Fruit fly (Drosophila melanogaster): ENCODE data around the gene CG42750.
A peak's percentile ranks its signal among the peaks of the same experiment; 100 is the strongest.

CG42750 gene

dm6 chr2L:18287171-18287570, 11.6 kb upstream of the CG42750 start (continued):
- TF ChIP-seq CG10543 (GFP tag; optimal IDR thresholded peaks at IDR 0.05), result no peak
- no peak for TF ChIP-seq Lhr (GFP tag; optimal IDR thresholded peaks at IDR 0.05)
- TF ChIP-seq cad (GFP tag; optimal IDR thresholded peaks at IDR 0.05), result no peak
- TF ChIP-seq crc (GFP tag; optimal IDR thresholded peaks at IDR 0.05), result no peak
- TF ChIP-seq Chrac-16 (GFP tag; optimal IDR thresholded peaks at IDR 0.05), result no peak
- peak; percentile 50 for TF ChIP-seq zen (tag; optimal IDR thresholded peaks at IDR 0.05)
- TF ChIP-seq eyg (GFP tag; optimal IDR thresholded peaks at IDR 0.05), result no peak
- TF ChIP-seq dmrt11E (tag; optimal IDR thresholded peaks at IDR 0.05), result peak; percentile 16
- TF ChIP-seq dmrt99B (tag; optimal IDR thresholded peaks at IDR 0.05), result peak; percentile 24
- peak; percentile 40; the same call in 1 of the 2 replicates for TF ChIP-seq CG4404 (GFP tag; IDR thresholded peaks at IDR 0.05)
- TF ChIP-seq Jarid2 (GFP tag; optimal IDR thresholded peaks at IDR 0.05), result no peak

DNA sequence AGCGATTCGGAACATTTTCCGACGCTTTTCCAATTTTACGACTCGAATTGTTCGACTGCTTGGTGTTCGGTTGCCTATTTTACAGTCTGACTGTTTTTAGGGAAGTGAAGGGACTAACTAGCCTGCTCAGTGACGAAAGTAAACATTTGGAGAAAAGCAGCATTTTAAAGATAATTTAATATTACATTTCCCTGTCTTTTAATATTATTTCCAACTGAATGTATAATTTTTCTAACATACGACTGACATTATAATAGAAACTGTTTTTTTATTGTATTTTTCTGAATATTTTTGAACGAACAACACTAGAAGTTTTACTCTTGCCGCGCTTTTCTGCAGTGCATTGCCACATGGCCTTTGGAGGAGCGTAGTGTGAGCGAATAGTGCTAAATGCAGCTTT, 10.1 kb upstream of the CG42750 start, which contains the start of gene CG31787:
CG31787 (minus strand) TSS at position 101 of the 400 bp plus-strand sequence.
- TF ChIP-seq CG2712 (tag; optimal IDR thresholded peaks at IDR 0.05) (no peak), chif (GFP tag; optimal IDR thresholded peaks at IDR 0.05) (no peak), CG32532 (GFP tag; IDR thresholded peaks at IDR 0.05) (no peak), ems (GFP tag; optimal IDR thresholded peaks at IDR 0.05) (no peak)

- TF ChIP-seq Ets65A (GFP tag), result peak; percentile 94
- TF ChIP-seq CG3281 (GFP tag; optimal IDR thresholded peaks at IDR 0.05), result no peak
- TF ChIP-seq CG11456 (GFP tag; IDR thresholded peaks at IDR 0.05), result peak; percentile 23; the same call in 1 of the 3 replicates
- no peak for TF ChIP-seq dysf (GFP tag; IDR thresholded peaks at IDR 0.05)
- no peak for TF ChIP-seq eve (GFP tag; optimal IDR thresholded peaks at IDR 0.05)
- TF ChIP-seq CG11093 (GFP tag; IDR thresholded peaks at IDR 0.05), result 0 out of 3 replicates have a peak, but pooled peaks have one; percentile 11
- TF ChIP-seq hb (GFP tag; IDR thresholded peaks at IDR 0.05; ENCODE audit: partially characterized antibody), result no peak
- TF ChIP-seq CTCF (GFP tag; optimal IDR thresholded peaks at IDR 0.05), result peak; percentile 69
- TF ChIP-seq CG15011 (GFP tag; optimal IDR thresholded peaks at IDR 0.05), result no peak
- TF ChIP-seq gt (GFP tag; IDR thresholded peaks at IDR 0.05), result no peak
Measured at dm6 chr2L:18284150-18284842, 8.7 kb upstream of the CG42750 start.

dm6 chr2L:18267815-18268214, 7.8 kb downstream of the CG42750 start:
- TF ChIP-seq CG6854 (GFP tag; optimal IDR thresholded peaks at IDR 0.05) (no peak), Jarid2 (GFP tag; optimal IDR thresholded peaks at IDR 0.05) (no peak), CG10274 (GFP tag; optimal IDR thresholded peaks at IDR 0.05) (no peak), CG4282 (GFP tag; optimal IDR thresholded peaks at IDR 0.05) (no peak), CG42726 (GFP tag; IDR thresholded peaks at IDR 0.05; ENCODE audit: partially characterized antibody) (no peak), Ssrp (tag; optimal IDR thresholded peaks at IDR 0.05) (no peak), CG1602 (GFP tag; optimal IDR thresholded peaks at IDR 0.05) (no peak), chn (GFP tag; optimal IDR thresholded peaks at IDR 0.05) (no peak), pzg (GFP tag; optimal IDR thresholded peaks at IDR 0.05) (no peak), Adf1 (GFP tag; IDR thresholded peaks at IDR 0.05) (no peak), CG8478 (optimal IDR thresholded peaks at IDR 0.05) (no peak), CG2678 (tag; optimal IDR thresholded peaks at IDR 0.05) (peak; percentile 48), mam (GFP tag; optimal IDR thresholded peaks at IDR 0.05) (no peak), CG7928 (GFP tag; optimal IDR thresholded peaks at IDR 0.05) (no peak), CG10654 (GFP tag; optimal IDR thresholded peaks at IDR 0.05) (no peak), Bteb2 (GFP tag; optimal IDR thresholded peaks at IDR 0.05) (no peak), cg (GFP tag; optimal IDR thresholded peaks at IDR 0.05) (no peak), CG1792 (GFP tag; optimal IDR thresholded peaks at IDR 0.05) (no peak), CG32532 (GFP tag; IDR thresholded peaks at IDR 0.05) (peak; percentile 23; the same call in 1 of the 2 replicates), ash1 (GFP tag; optimal IDR thresholded peaks at IDR 0.05) (no peak), CG5953 (GFP tag; IDR thresholded peaks at IDR 0.05) (no peak), NC2β (GFP tag; optimal IDR thresholded peaks at IDR 0.05) (no peak), Sox102F (GFP tag; optimal IDR thresholded peaks at IDR 0.05) (peak; percentile 10), Camta (GFP tag; optimal IDR thresholded peaks at IDR 0.05) (no peak), zen (tag; optimal IDR thresholded peaks at IDR 0.05) (no peak), sima (GFP tag; optimal IDR thresholded peaks at IDR 0.05) (no peak)

Data from whole organism, embryonic.